Fruit fly (Drosophila melanogaster) whole organism, wandering third instar larva: ENCODE data around the gene CG14257.

Experiments used
- Abd-B ChIP-seq: fragments of >200 bp; optimal IDR thresholded peaks from 2 replicates; lab custom pipeline; 2017; ENCODE audit warnings: missing biosample characterization, missing genetic modification characterization
- Hr78 ChIP-seq: fragments of >200 bp; optimal IDR thresholded peaks from 2 replicates; lab custom pipeline; 2017; ENCODE audit warnings: missing biosample characterization, missing genetic modification characterization
- Mio ChIP-seq: sonication (Bioruptor generic); optimal IDR thresholded peaks from 2 replicates; lab custom pipeline; 2016; ENCODE audit warnings: missing biosample characterization, missing genetic modification characterization
- OdsH ChIP-seq: fragments of 200-800 bp; sonication (Bioruptor generic); optimal IDR thresholded peaks from 2 replicates; lab custom pipeline; 2016; ENCODE audit warnings: missing biosample characterization, mild to moderate bottlenecking, missing genetic modification characterization

DNA sequence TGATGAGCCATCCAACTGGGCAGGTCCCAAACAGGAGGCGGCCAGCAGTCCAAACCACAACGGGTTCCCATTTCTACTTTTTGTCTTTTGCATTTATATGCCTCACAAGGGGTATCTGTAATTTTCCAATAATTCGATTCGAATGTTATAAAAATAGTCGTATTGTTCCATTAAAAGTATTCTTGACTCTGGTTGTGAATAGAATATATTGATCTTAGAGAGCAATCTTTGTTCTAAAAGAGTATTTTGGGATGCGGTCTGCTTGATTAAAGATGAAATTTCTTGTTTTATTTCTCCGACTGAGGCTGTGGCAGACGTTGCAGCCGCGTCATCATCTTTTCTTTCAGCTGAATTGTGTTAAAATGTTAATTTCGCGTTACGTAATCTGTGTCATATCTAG is 41.7 kb upstream of the CG14257 start:
- TF ChIP-seq Mio (GFP tag; lab: Kevin White, UChicago) (no peak), OdsH (GFP tag; lab: Kevin White, UChicago) (no peak), Abd-B (no peak), Hr78 (GFP tag; lab: Kevin White, UChicago) (no peak)
